Fruit fly (Drosophila melanogaster) whole organism, embryonic: ENCODE data around the gene HBS1.

Experiments
- BtbVII ChIP-seq: fragments of 200-800 bp; sonication (Bioruptor generic); optimal IDR thresholded peaks from 3 replicates; lab custom pipeline; 2017; ENCODE audit warnings: missing biosample characterization, mild to moderate bottlenecking, missing genetic modification characterization
- CG6175 ChIP-seq: fragments of 200-800 bp; sonication (Bioruptor generic); IDR thresholded peaks from 3 replicates; pipeline ENCODE4 v1.3.6; 2022; ENCODE audit warnings: missing biosample characterization, missing genetic modification characterization
- Hsf ChIP-seq: fragments of 200-800 bp; sonication (Bioruptor generic); optimal IDR thresholded peaks from 3 replicates; lab custom pipeline; 2016; ENCODE audit warnings: missing biosample characterization, missing genetic modification characterization
- amos ChIP-seq: fragments of 200-800 bp; sonication (Bioruptor generic); IDR thresholded peaks from 2 replicates; pipeline ENCODE4 v1.3.6; 2022; ENCODE audit warnings: missing biosample characterization, missing genetic modification characterization; ENCODE audit not compliant: partially characterized antibody
- exex ChIP-seq: fragments of 200-800 bp; sonication (Bioruptor generic); optimal IDR thresholded peaks from 4 replicates; lab custom pipeline; 2018; ENCODE audit warnings: missing biosample characterization, mild to moderate bottlenecking, missing genetic modification characterization, moderate library complexity

dm6 chr3L:1886125-1886544 is 21.1 kb upstream of the HBS1 start:
- no peak; the same call in 2 of the 3 replicates for TF ChIP-seq CG6175 (GFP tag; lab: Robert Waterston, UW)
- no peak for TF ChIP-seq amos (GFP tag; lab: Robert Waterston, UW)
- peak; percentile 87 for TF ChIP-seq Hsf (GFP tag; lab: Kevin White, UChicago)
- peak; percentile 29 for TF ChIP-seq BtbVII
- no peak for TF ChIP-seq exex (tag; lab: Kevin White, UChicago)
